Fruit fly (Drosophila melanogaster) whole organism, embryonic: ENCODE results near the gene CG10993.

Source experiments
- B-H2 ChIP-seq: fragments of 200-800 bp; sonication (Bioruptor generic); optimal IDR thresholded peaks from 2 replicates; lab custom pipeline; 2018; ENCODE audit warnings: missing biosample characterization, mild to moderate bottlenecking, missing genetic modification characterization
- CG10209 ChIP-seq: fragments of 200-800 bp; sonication (Bioruptor generic); optimal IDR thresholded peaks from 3 replicates; lab custom pipeline; 2017; ENCODE audit warnings: missing biosample characterization, mild to moderate bottlenecking, missing genetic modification characterization, missing genetic modification reagents
- CG10274 ChIP-seq: fragments of 200-800 bp; sonication (Bioruptor generic); optimal IDR thresholded peaks from 3 replicates; lab custom pipeline; 2017; ENCODE audit warnings: missing biosample characterization, mild to moderate bottlenecking, missing genetic modification characterization
- CG10462 ChIP-seq: fragments of 200-800 bp; sonication (Bioruptor generic); optimal IDR thresholded peaks from 2 replicates; lab custom pipeline; 2016; ENCODE audit warnings: missing biosample characterization, missing genetic modification characterization
- CG11085 ChIP-seq: fragments of 200-800 bp; sonication (Bioruptor generic); IDR thresholded peaks from 2 replicates; pipeline ENCODE4 v1.3.6; 2022; ENCODE audit warnings: missing biosample characterization, missing genetic modification characterization
- CG12391 ChIP-seq: fragments of 200-800 bp; sonication (Bioruptor generic); optimal IDR thresholded peaks from 3 replicates; lab custom pipeline; 2018; ENCODE audit warnings: missing biosample characterization, mild to moderate bottlenecking, missing genetic modification characterization, moderate library complexity
- CG1603 ChIP-seq: fragments of 200-800 bp; sonication (Bioruptor generic); optimal IDR thresholded peaks from 2 replicates; lab custom pipeline; 2019; ENCODE audit warnings: missing biosample characterization, mild to moderate bottlenecking, missing genetic modification characterization, moderate library complexity
- CG16813 ChIP-seq: fragments of 200-800 bp; sonication (Bioruptor generic); IDR thresholded peaks from 3 replicates; pipeline ENCODE4 v1.3.6; 2022; ENCODE audit warnings: missing biosample characterization, missing genetic modification characterization; ENCODE audit not compliant: partially characterized antibody
- CG17359 ChIP-seq: fragments of 200-800 bp; sonication (Bioruptor generic); optimal IDR thresholded peaks from 3 replicates; lab custom pipeline; 2018; ENCODE audit warnings: missing biosample characterization, mild to moderate bottlenecking, missing genetic modification characterization, moderate library complexity
- CG17802 ChIP-seq: fragments of 200-800 bp; sonication (Bioruptor generic); optimal IDR thresholded peaks from 2 replicates; lab custom pipeline; 2018; ENCODE audit warnings: missing biosample characterization, mild to moderate bottlenecking, missing genetic modification characterization, moderate library complexity
- CG34376 ChIP-seq: fragments of 200-800 bp; sonication (Bioruptor generic); optimal IDR thresholded peaks from 2 replicates; lab custom pipeline; 2018; ENCODE audit warnings: missing biosample characterization, mild to moderate bottlenecking, missing genetic modification characterization
- CG3847 ChIP-seq: fragments of 200-800 bp; sonication (Bioruptor generic); IDR thresholded peaks from 2 replicates; pipeline ENCODE4 v1.3.6; 2022; ENCODE audit warnings: missing biosample characterization, missing genetic modification characterization
- CG4282 ChIP-seq: fragments of 200-800 bp; sonication (Bioruptor generic); optimal IDR thresholded peaks from 2 replicates; lab custom pipeline; 2016; ENCODE audit warnings: missing biosample characterization, missing genetic modification characterization
- CG5180 ChIP-seq: fragments of 200-800 bp; sonication (Bioruptor generic); optimal IDR thresholded peaks from 3 replicates; lab custom pipeline; 2017; ENCODE audit warnings: missing biosample characterization, missing genetic modification characterization, mild to moderate bottlenecking, moderate library complexity, missing genetic modification reagents
- CG5245 ChIP-seq: fragments of 200-800 bp; sonication (Bioruptor generic); optimal IDR thresholded peaks from 3 replicates; lab custom pipeline; 2016; ENCODE audit warnings: missing biosample characterization, missing genetic modification characterization
- CG7745 ChIP-seq: fragments of 200-800 bp; sonication (Bioruptor generic); optimal IDR thresholded peaks from 2 replicates; lab custom pipeline; 2018; ENCODE audit warnings: missing biosample characterization, mild to moderate bottlenecking, missing genetic modification characterization, moderate library complexity
- CG7839 ChIP-seq: fragments of 200-800 bp; sonication (Bioruptor generic); optimal IDR thresholded peaks from 3 replicates; lab custom pipeline; 2018; ENCODE audit warnings: missing biosample characterization, mild to moderate bottlenecking, missing genetic modification characterization, moderate library complexity
- CG8478 ChIP-seq: fragments of >200 bp; optimal IDR thresholded peaks from 2 replicates; lab custom pipeline; 2018
- Dip2 ChIP-seq: fragments of 200-800 bp; sonication (Bioruptor generic); IDR thresholded peaks from 2 replicates; pipeline ENCODE4 v1.3.6; 2022; ENCODE audit warnings: missing biosample characterization, missing genetic modification characterization
- Dip3 ChIP-seq: fragments of 200-800 bp; sonication (Bioruptor generic); optimal IDR thresholded peaks from 3 replicates; lab custom pipeline; 2016; ENCODE audit warnings: missing biosample characterization, missing genetic modification characterization
- Dll ChIP-seq: fragments of 200-800 bp; sonication (Bioruptor generic); IDR thresholded peaks from 4 replicates; pipeline ENCODE4 v1.3.6; 2022; ENCODE audit warnings: missing biosample characterization, missing genetic modification characterization; ENCODE audit not compliant: partially characterized antibody
- Drgx ChIP-seq: fragments of 200-800 bp; sonication (Bioruptor generic); IDR thresholded peaks from 2 replicates; pipeline ENCODE4 v1.3.6; 2022; ENCODE audit warnings: missing biosample characterization, missing genetic modification characterization
- Ets65A ChIP-seq: fragments of 200-800 bp; sonication (Bioruptor generic); peaks from one replicate; lab custom pipeline; 2016; ENCODE audit warnings: missing biosample characterization, missing genetic modification characterization
- Gug ChIP-seq: fragments of 200-800 bp; sonication (Bioruptor generic); IDR thresholded peaks from 4 replicates; pipeline ENCODE4 v1.3.6; 2022; ENCODE audit warnings: missing biosample characterization, missing genetic modification characterization
- HHEX ChIP-seq: fragments of 200-800 bp; sonication (Bioruptor generic); optimal IDR thresholded peaks from 3 replicates; lab custom pipeline; 2017; ENCODE audit warnings: missing biosample characterization, mild to moderate bottlenecking, missing genetic modification characterization, missing genetic modification reagents
- Hr39 ChIP-seq: fragments of >200 bp; optimal IDR thresholded peaks from 2 replicates; lab custom pipeline; 2017
- Mad ChIP-seq: fragments of 200-800 bp; sonication (Bioruptor generic); optimal IDR thresholded peaks from 2 replicates; lab custom pipeline; 2016; ENCODE audit warnings: missing biosample characterization, missing genetic modification characterization
- Mes4 ChIP-seq: fragments of 200-800 bp; sonication (Bioruptor generic); optimal IDR thresholded peaks from 2 replicates; lab custom pipeline; 2016; ENCODE audit warnings: missing biosample characterization, missing genetic modification characterization
- Myb ChIP-seq: fragments of 200-800 bp; sonication (Bioruptor generic); optimal IDR thresholded peaks from 2 replicates; lab custom pipeline; 2016; ENCODE audit warnings: missing biosample characterization, missing genetic modification characterization
- Sin3A ChIP-seq: fragments of >200 bp; optimal IDR thresholded peaks from 2 replicates; lab custom pipeline; 2018
- ase ChIP-seq: fragments of 200-800 bp; sonication (Bioruptor generic); IDR thresholded peaks from 3 replicates; pipeline ENCODE4 v1.3.6; 2022; ENCODE audit warnings: missing biosample characterization, missing genetic modification characterization
- bigmax ChIP-seq: fragments of 200-800 bp; sonication (Bioruptor generic); optimal IDR thresholded peaks from 2 replicates; lab custom pipeline; 2018; ENCODE audit warnings: missing biosample characterization, mild to moderate bottlenecking, missing genetic modification characterization
- eve ChIP-seq, 2 experiments: fragments of >200 bp; optimal IDR thresholded peaks; 2 replicates each; lab custom pipeline; 2017; ENCODE audit warnings: missing biosample characterization in 2 of 2, missing genetic modification characterization in 2 of 2
- gce ChIP-seq: fragments of 200-800 bp; sonication (Bioruptor generic); IDR thresholded peaks from 3 replicates; pipeline ENCODE4 v1.3.6; 2022; ENCODE audit warnings: missing biosample characterization, missing genetic modification characterization
- gcm ChIP-seq: fragments of 200-800 bp; sonication (Bioruptor generic); optimal IDR thresholded peaks from 2 replicates; lab custom pipeline; 2019; ENCODE audit warnings: missing biosample characterization, mild to moderate bottlenecking, missing genetic modification characterization, moderate library complexity
- kni ChIP-seq: fragments of 200-800 bp; sonication (Bioruptor generic); optimal IDR thresholded peaks from 3 replicates; lab custom pipeline; 2017; ENCODE audit warnings: mild to moderate bottlenecking, missing biosample characterization, missing genetic modification reagents, missing genetic modification characterization
- knrl ChIP-seq: fragments of 200-800 bp; sonication (Bioruptor generic); IDR thresholded peaks from 3 replicates; pipeline ENCODE4 v1.3.6; 2022; ENCODE audit warnings: missing biosample characterization, missing genetic modification characterization; ENCODE audit not compliant: partially characterized antibody
- nmo ChIP-seq: fragments of 200-800 bp; sonication (Bioruptor generic); optimal IDR thresholded peaks from 2 replicates; lab custom pipeline; 2018; ENCODE audit warnings: missing biosample characterization, mild to moderate bottlenecking, missing genetic modification characterization, moderate library complexity
- odd ChIP-seq: fragments of 200-800 bp; sonication (Bioruptor generic); optimal IDR thresholded peaks from 2 replicates; lab custom pipeline; 2017; ENCODE audit warnings: missing biosample characterization, mild to moderate bottlenecking, missing genetic modification characterization
- pros ChIP-seq: fragments of 200-800 bp; sonication (Bioruptor generic); optimal IDR thresholded peaks from 3 replicates; lab custom pipeline; 2019; ENCODE audit warnings: missing biosample characterization, mild to moderate bottlenecking, missing genetic modification characterization, moderate library complexity
- sc ChIP-seq, 3 experiments: fragments of >200 bp in 2 of 3; fragments of 200-800 bp in 1 of 3; sonication (Bioruptor generic) in 1 of 3; optimal IDR thresholded peaks; 2 replicates in 2 of 3; 3 replicates in 1 of 3; lab custom pipeline; 2017; ENCODE audit warnings: mild to moderate bottlenecking in 1 of 3, missing biosample characterization in 1 of 3, missing genetic modification characterization in 1 of 3, missing genetic modification reagents in 1 of 3
- sd ChIP-seq: fragments of 200-800 bp; sonication (Bioruptor generic); optimal IDR thresholded peaks from 3 replicates; lab custom pipeline; 2018; ENCODE audit warnings: missing biosample characterization, mild to moderate bottlenecking, missing genetic modification characterization, moderate library complexity
- sens ChIP-seq: fragments of 200-800 bp; sonication (Bioruptor generic); peaks from one replicate; lab custom pipeline; 2016; ENCODE audit warnings: missing biosample characterization, missing genetic modification characterization
- sens-2 ChIP-seq: fragments of 200-800 bp; sonication (Bioruptor generic); IDR thresholded peaks from 2 replicates; pipeline ENCODE4 v1.3.6; 2022; ENCODE audit warnings: missing biosample characterization, missing genetic modification characterization
- sim ChIP-seq: fragments of 200-800 bp; sonication (Bioruptor generic); IDR thresholded peaks from 2 replicates; pipeline ENCODE4 v1.3.6; 2022; ENCODE audit warnings: missing biosample characterization, missing genetic modification characterization
- tin ChIP-seq: fragments of 200-800 bp; sonication (Bioruptor generic); optimal IDR thresholded peaks from 3 replicates; lab custom pipeline; 2016; ENCODE audit warnings: missing biosample characterization, missing genetic modification characterization
- tx ChIP-seq: fragments of 200-800 bp; sonication (Bioruptor generic); optimal IDR thresholded peaks from 2 replicates; lab custom pipeline; 2016; ENCODE audit warnings: missing biosample characterization, missing genetic modification characterization
- unc-4 ChIP-seq: fragments of 200-800 bp; sonication (Bioruptor generic); IDR thresholded peaks from 2 replicates; pipeline ENCODE4 v1.3.6; 2022; ENCODE audit warnings: missing biosample characterization, missing genetic modification characterization; ENCODE audit not compliant: partially characterized antibody
- wor ChIP-seq: fragments of 200-800 bp; sonication (Bioruptor generic); IDR thresholded peaks from 2 replicates; pipeline ENCODE4 v1.3.6; 2022; ENCODE audit warnings: missing biosample characterization, missing genetic modification characterization
- zf30C ChIP-seq: fragments of 200-800 bp; sonication (Bioruptor generic); optimal IDR thresholded peaks from 3 replicates; lab custom pipeline; 2018; ENCODE audit warnings: missing biosample characterization, mild to moderate bottlenecking, missing genetic modification characterization

Gene CG10993

DNA sequence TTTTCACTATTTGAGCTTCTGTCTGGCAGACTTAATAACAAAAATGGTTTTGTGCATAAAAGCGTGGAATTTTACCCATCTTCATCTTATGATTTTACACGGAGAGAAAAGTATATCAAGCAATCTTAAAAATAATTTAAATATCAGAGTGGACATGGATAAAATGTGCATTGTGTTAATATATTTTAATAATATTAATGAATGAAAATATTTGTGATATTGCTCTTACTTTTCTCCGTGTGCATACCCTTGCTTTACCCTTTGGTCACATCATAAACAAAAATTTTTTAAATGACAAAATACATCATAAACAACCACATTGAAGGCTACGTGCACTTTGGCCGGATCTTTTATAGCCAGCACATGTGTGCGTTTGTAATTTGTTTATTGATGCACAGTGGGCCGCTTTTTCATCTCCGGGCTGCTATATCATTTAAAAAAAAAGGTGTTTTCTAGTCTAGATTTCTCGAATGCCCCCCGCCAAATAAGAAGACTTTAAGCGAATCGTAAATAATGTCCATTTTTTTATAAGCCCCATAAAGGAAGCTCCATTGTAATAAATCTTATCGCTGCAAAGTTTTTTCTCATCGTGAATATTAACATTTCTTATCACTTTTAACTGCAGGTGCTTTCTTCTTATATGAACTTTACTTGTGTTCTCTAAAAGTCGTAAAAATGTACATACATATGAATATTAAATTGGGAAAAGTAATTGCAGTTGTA, 26.4 kb downstream of the CG10993 start (continued):
- no peak for TF ChIP-seq bigmax (GFP tag; lab: Kevin White, UChicago)
- peak; percentile 41 for TF ChIP-seq sd (tag; lab: Kevin White, UChicago)
- peak; percentile 4 for TF ChIP-seq tin (GFP tag; lab: Kevin White, UChicago)
- TF ChIP-seq Dip2 (GFP tag; lab: Robert Waterston, UW), result no peak
- no peak for TF ChIP-seq Sin3A
- no peak for TF ChIP-seq Dll (GFP tag; lab: Robert Waterston, UW)
- TF ChIP-seq zf30C (GFP tag; lab: Kevin White, UChicago), result no peak
- no peak for TF ChIP-seq Ets65A (GFP tag; lab: Kevin White, UChicago)
- TF ChIP-seq HHEX (GFP tag; lab: Kevin White, UChicago), result peak; percentile 32
- TF ChIP-seq nmo (GFP tag; lab: Kevin White, UChicago), result peak; percentile 67
- no peak for TF ChIP-seq tx (GFP tag; lab: Kevin White, UChicago)
- TF ChIP-seq CG17802 (tag; lab: Kevin White, UChicago), result no peak
- no peak for TF ChIP-seq CG34376 (GFP tag; lab: Kevin White, UChicago)
- TF ChIP-seq sc (optimal IDR thresholded peaks at IDR 0.05; lab: Kevin White, UChicago), result no peak
- TF ChIP-seq sc (GFP tag; optimal IDR thresholded peaks at IDR 0.05; lab: Kevin White, UChicago), result peak; percentile 19
- TF ChIP-seq CG1603 (tag; lab: Kevin White, UChicago), result peak; percentile 35
- no peak for TF ChIP-seq CG16813 (GFP tag; lab: Robert Waterston, UW)
- peak; percentile 81 for TF ChIP-seq sens (GFP tag; lab: Kevin White, UChicago)
- no peak for TF ChIP-seq knrl (GFP tag; lab: Robert Waterston, UW)
- TF ChIP-seq sens-2 (GFP tag; lab: Robert Waterston, UW), result no peak
- no peak for TF ChIP-seq unc-4 (GFP tag; lab: Robert Waterston, UW)
- peak; percentile 14 for TF ChIP-seq CG5180 (GFP tag; lab: Kevin White, UChicago)
- no peak for TF ChIP-seq Mad (GFP tag; lab: Kevin White, UChicago)
- peak; percentile 76 for TF ChIP-seq CG17359 (tag; lab: Kevin White, UChicago)
- no peak for TF ChIP-seq Mes4 (GFP tag; lab: Kevin White, UChicago)
- TF ChIP-seq Hr39, result no peak
- TF ChIP-seq Gug (GFP tag; lab: Robert Waterston, UW), result peak; percentile 39; the same call in 2 of the 4 replicates
- no peak for TF ChIP-seq CG5245 (GFP tag; lab: Kevin White, UChicago)
- TF ChIP-seq pros, result no peak
- TF ChIP-seq CG7745 (tag; lab: Kevin White, UChicago), result no peak
- peak; percentile 43 for TF ChIP-seq CG10209 (GFP tag; lab: Kevin White, UChicago)
- no peak for TF ChIP-seq eve (GFP tag; optimal IDR thresholded peaks at IDR 0.05; lab: Kevin White, UChicago)
- no peak for TF ChIP-seq CG10462 (GFP tag; lab: Kevin White, UChicago)
- TF ChIP-seq odd (GFP tag; lab: Kevin White, UChicago), result no peak
- TF ChIP-seq CG4282 (GFP tag; lab: Kevin White, UChicago), result no peak
- no peak for TF ChIP-seq sim
- peak; percentile 62 for TF ChIP-seq CG12391
- no peak for TF ChIP-seq gce (GFP tag; lab: Robert Waterston, UW)
- TF ChIP-seq wor (GFP tag; lab: Robert Waterston, UW), result peak; percentile 18; the same call in 1 of the 2 replicates
- TF ChIP-seq CG11085 (GFP tag; lab: Robert Waterston, UW), result no peak
- no peak for TF ChIP-seq gcm (GFP tag; lab: Kevin White, UChicago)
- TF ChIP-seq ase (GFP tag; lab: Robert Waterston, UW), result peak; percentile 33; the same call in 1 of the 3 replicates
- TF ChIP-seq CG3847, result peak; percentile 38
- no peak for TF ChIP-seq Dip3 (GFP tag; lab: Kevin White, UChicago)
- no peak for TF ChIP-seq CG8478 (lab: Kevin White, UChicago)
- TF ChIP-seq Myb (GFP tag; lab: Kevin White, UChicago), result no peak
- TF ChIP-seq kni (GFP tag; lab: Kevin White, UChicago), result no peak
- peak; percentile 69 for TF ChIP-seq Drgx (GFP tag; lab: Robert Waterston, UW)
- TF ChIP-seq CG7839, result peak; percentile 64
- TF ChIP-seq B-H2, result no peak
- TF ChIP-seq CG10274 (GFP tag; lab: Kevin White, UChicago), result no peak
